Worm (Caenorhabditis elegans) whole organism, L3 larva: ENCODE measurements around the gene C36C5.12.

Source experiments
- aly-2 ChIP-seq: fragments of 150-350 bp; optimal IDR thresholded peaks from 2 replicates; lab custom pipeline; 2014; ENCODE audit warnings: missing biosample characterization, missing genetic modification characterization
- ceh-28 ChIP-seq: fragments of 150-350 bp; optimal IDR thresholded peaks from 2 replicates; lab custom pipeline; 2014; ENCODE audit warnings: missing biosample characterization, missing genetic modification reagents, missing genetic modification characterization
- ceh-82 ChIP-seq: fragments of 150-350 bp; optimal IDR thresholded peaks from 2 replicates; lab custom pipeline; 2014; ENCODE audit warnings: missing biosample characterization, missing genetic modification characterization
- elt-1 ChIP-seq: fragments of 150-350 bp; optimal IDR thresholded peaks from 2 replicates; lab custom pipeline; 2014; ENCODE audit warnings: missing biosample characterization, missing genetic modification characterization
- elt-3 ChIP-seq, 3 experiments: fragments of 150-350 bp in 1 of 3; sonication (generic microtip) in 2 of 3; optimal IDR thresholded peaks; 2 replicates in 2 of 3; 4 replicates in 1 of 3; lab custom pipeline; 2014 to 2017; ENCODE audit warnings: missing biosample characterization in 3 of 3, missing genetic modification characterization in 3 of 3
- fos-1 ChIP-seq: fragments of 150-350 bp; optimal IDR thresholded peaks from 2 replicates; lab custom pipeline; 2014; ENCODE audit warnings: missing biosample characterization, missing genetic modification characterization
- nhr-28 ChIP-seq: fragments of 150-350 bp; optimal IDR thresholded peaks from 2 replicates; lab custom pipeline; 2014; ENCODE audit warnings: missing biosample characterization, missing genetic modification characterization
- nhr-43 ChIP-seq: sonication (generic microtip); optimal IDR thresholded peaks from 2 replicates; lab custom pipeline; 2016; ENCODE audit warnings: mild to moderate bottlenecking, missing genetic modification characterization, missing compliant biosample characterization; ENCODE audit not compliant: poor library complexity, severe bottlenecking
- nhr-76 ChIP-seq: fragments of 150-350 bp; sonication (generic microtip); optimal IDR thresholded peaks from 5 replicates; lab custom pipeline; 2014; ENCODE audit warnings: missing biosample characterization, missing genetic modification characterization

DNA sequence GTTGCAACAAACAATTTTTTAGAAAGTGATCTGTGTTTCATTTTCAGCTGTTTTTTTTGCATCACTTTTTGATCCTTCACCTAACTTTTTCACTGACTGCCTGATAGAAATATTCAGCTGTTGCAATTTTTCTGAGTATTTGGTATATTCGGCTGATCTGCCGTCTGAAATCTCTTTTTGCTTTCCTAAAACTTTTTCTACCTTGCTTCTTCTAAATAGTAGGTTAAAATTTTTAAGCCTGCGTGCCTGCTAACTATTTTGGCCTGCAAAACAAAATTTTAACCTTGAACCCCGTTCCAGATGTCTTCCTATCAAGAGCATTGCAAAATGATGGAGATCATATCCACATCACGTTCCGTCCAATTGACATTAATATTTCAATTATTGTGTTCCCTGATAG is 17.0 kb upstream of the C36C5.12 start, which contains the start of gene srab-8:
- TF ChIP-seq nhr-43 (tag; lab: Kevin White, UChicago) (no peak), elt-3 (tag; optimal IDR thresholded peaks at IDR 0.05; lab: Kevin White, UChicago) (no peak), fos-1 (tag; lab: Kevin White, UChicago) (no peak), aly-2 (tag; lab: Kevin White, UChicago) (no peak), ceh-28 (tag; lab: Kevin White, UChicago) (no peak), nhr-76 (no peak), ceh-82 (tag; lab: Kevin White, UChicago) (no peak), nhr-28 (tag; lab: Kevin White, UChicago) (no peak), elt-1 (tag; lab: Kevin White, UChicago) (no peak)
